Fruit fly (Drosophila melanogaster) whole organism, prepupa: ENCODE results near the gene CG33090.
A peak's percentile ranks its signal among the peaks of the same experiment; 100 is the strongest.

Experiments used
- CG11294 ChIP-seq: fragments of 200-800 bp; sonication (Bioruptor generic); IDR thresholded peaks from 2 replicates; pipeline ENCODE4 v1.3.6; 2022; ENCODE audit warnings: missing biosample characterization, missing genetic modification characterization
- CG11762 ChIP-seq: fragments of 200-800 bp; sonication (Bioruptor generic); optimal IDR thresholded peaks from 3 replicates; lab custom pipeline; 2016; ENCODE audit warnings: missing biosample characterization, missing genetic modification characterization; ENCODE audit not compliant: insufficient read depth
- CG11902 ChIP-seq: fragments of 200-800 bp; sonication (Bioruptor generic); optimal IDR thresholded peaks from 3 replicates; lab custom pipeline; 2016; ENCODE audit warnings: missing biosample characterization, missing genetic modification characterization
- CG15336 ChIP-seq: fragments of 200-800 bp; sonication (Bioruptor generic); IDR thresholded peaks from 2 replicates; pipeline ENCODE4 v1.3.6; 2022; ENCODE audit warnings: missing biosample characterization, missing genetic modification characterization
- CG1621 ChIP-seq: fragments of 200-800 bp; sonication (Bioruptor generic); optimal IDR thresholded peaks from 3 replicates; lab custom pipeline; 2018; ENCODE audit warnings: missing biosample characterization, mild to moderate bottlenecking, missing genetic modification characterization
- CG3032 ChIP-seq: fragments of 200-800 bp; optimal IDR thresholded peaks from 2 replicates; lab custom pipeline; 2019; ENCODE audit warnings: missing biosample characterization, mild to moderate bottlenecking, missing genetic modification characterization, moderate library complexity
- CG32006 ChIP-seq: fragments of 200-800 bp; sonication (Bioruptor generic); optimal IDR thresholded peaks from 3 replicates; lab custom pipeline; 2017; ENCODE audit warnings: missing biosample characterization, mild to moderate bottlenecking, missing genetic modification characterization
- CG3919 ChIP-seq: fragments of 200-800 bp; sonication (Bioruptor generic); optimal IDR thresholded peaks from 3 replicates; lab custom pipeline; 2016; ENCODE audit warnings: missing biosample characterization, missing genetic modification characterization
- CG4318 ChIP-seq: fragments of 200-800 bp; sonication (Bioruptor generic); optimal IDR thresholded peaks from 3 replicates; lab custom pipeline; 2017; ENCODE audit warnings: missing biosample characterization, mild to moderate bottlenecking, missing genetic modification characterization
- CG6163 ChIP-seq: fragments of 200-800 bp; sonication (Bioruptor generic); IDR thresholded peaks from 3 replicates; pipeline ENCODE4 v1.3.6; 2022; ENCODE audit warnings: missing biosample characterization, missing genetic modification characterization
- CG7368 ChIP-seq: fragments of 200-800 bp; sonication (Bioruptor generic); optimal IDR thresholded peaks from 3 replicates; lab custom pipeline; 2016; ENCODE audit warnings: missing biosample characterization, missing genetic modification characterization
- CG8119 ChIP-seq: fragments of 200-800 bp; sonication (Bioruptor generic); IDR thresholded peaks from 3 replicates; pipeline ENCODE4 v1.3.6; 2022; ENCODE audit warnings: missing biosample characterization, missing genetic modification characterization
- CG8319 ChIP-seq: fragments of 200-800 bp; sonication (Bioruptor generic); optimal IDR thresholded peaks from 3 replicates; lab custom pipeline; 2016; ENCODE audit warnings: missing biosample characterization, missing genetic modification characterization
- Eip75B ChIP-seq: fragments of 200-800 bp; sonication (Bioruptor generic); optimal IDR thresholded peaks from 3 replicates; lab custom pipeline; 2016; ENCODE audit warnings: missing biosample characterization, missing genetic modification characterization
- Eip78C ChIP-seq: fragments of 200-800 bp; sonication (Bioruptor generic); peaks from one replicate; lab custom pipeline; 2016; ENCODE audit warnings: missing biosample characterization, missing genetic modification characterization
- Eip93F ChIP-seq: fragments of 200-800 bp; sonication (Bioruptor generic); optimal IDR thresholded peaks from 2 replicates; lab custom pipeline; 2016; ENCODE audit warnings: missing biosample characterization, mild to moderate bottlenecking, missing genetic modification characterization
- Ets21C ChIP-seq: fragments of 200-800 bp; sonication (Bioruptor generic); optimal IDR thresholded peaks from 3 replicates; lab custom pipeline; 2016; ENCODE audit warnings: missing biosample characterization, missing genetic modification characterization
- Ets96B ChIP-seq: fragments of 200-800 bp; optimal IDR thresholded peaks from 2 replicates; lab custom pipeline; 2019; ENCODE audit warnings: missing biosample characterization, mild to moderate bottlenecking, missing genetic modification characterization, moderate library complexity
- Gug ChIP-seq: fragments of 200-800 bp; sonication (Bioruptor generic); IDR thresholded peaks from 2 replicates; pipeline ENCODE4 v1.3.6; 2022; ENCODE audit warnings: missing biosample characterization, missing genetic modification characterization
- Hr39 ChIP-seq: fragments of 200-800 bp; sonication (Bioruptor generic); optimal IDR thresholded peaks from 2 replicates; lab custom pipeline; 2016; ENCODE audit warnings: missing biosample characterization, missing genetic modification characterization
- Smox ChIP-seq: fragments of 200-800 bp; sonication (Bioruptor generic); optimal IDR thresholded peaks from 3 replicates; lab custom pipeline; 2016; ENCODE audit warnings: missing biosample characterization, missing genetic modification characterization
- Sox14 ChIP-seq: fragments of 200-800 bp; sonication (Bioruptor generic); optimal IDR thresholded peaks from 3 replicates; lab custom pipeline; 2016; ENCODE audit warnings: missing biosample characterization, missing genetic modification characterization
- Sox15 ChIP-seq: fragments of 200-800 bp; sonication (Bioruptor generic); optimal IDR thresholded peaks from 3 replicates; lab custom pipeline; 2016; ENCODE audit warnings: missing biosample characterization, missing genetic modification characterization
- acj6 ChIP-seq: fragments of 200-800 bp; sonication (Bioruptor generic); optimal IDR thresholded peaks from 3 replicates; lab custom pipeline; 2016; ENCODE audit warnings: missing biosample characterization, missing genetic modification characterization
- cyc ChIP-seq: fragments of 200-800 bp; sonication (Bioruptor generic); optimal IDR thresholded peaks from 3 replicates; lab custom pipeline; 2016; ENCODE audit warnings: missing biosample characterization, missing genetic modification characterization
- dsx ChIP-seq: fragments of 200-800 bp; optimal IDR thresholded peaks from 3 replicates; lab custom pipeline; 2019; ENCODE audit warnings: missing biosample characterization, mild to moderate bottlenecking, missing genetic modification characterization, moderate library complexity; ENCODE audit not compliant: poor library complexity, severe bottlenecking
- eg ChIP-seq: fragments of 200-800 bp; sonication (Bioruptor generic); IDR thresholded peaks from 3 replicates; pipeline ENCODE4 v1.3.6; 2022; ENCODE audit warnings: missing biosample characterization, missing genetic modification characterization
- fkh ChIP-seq: fragments of 200-800 bp; sonication (Bioruptor generic); optimal IDR thresholded peaks from 3 replicates; lab custom pipeline; 2017; ENCODE audit warnings: missing biosample characterization, mild to moderate bottlenecking, missing genetic modification characterization, moderate library complexity
- net ChIP-seq: fragments of 200-800 bp; sonication (Bioruptor generic); optimal IDR thresholded peaks from 3 replicates; lab custom pipeline; 2016; ENCODE audit warnings: missing biosample characterization, missing genetic modification characterization
- ss ChIP-seq, 2 experiments: fragments of 200-800 bp; sonication (Bioruptor generic); optimal IDR thresholded peaks; 2 replicates in 1 of 2; 3 replicates in 1 of 2; lab custom pipeline; 2017 to 2018; ENCODE audit warnings: mild to moderate bottlenecking in 2 of 2, missing biosample characterization in 2 of 2, missing genetic modification characterization in 2 of 2, moderate library complexity in 1 of 2
- svp ChIP-seq: fragments of 200-800 bp; sonication (Bioruptor generic); peaks from one replicate; lab custom pipeline; 2016; ENCODE audit warnings: missing biosample characterization, missing genetic modification characterization
- topi ChIP-seq: fragments of 200-800 bp; sonication (Bioruptor generic); optimal IDR thresholded peaks from 3 replicates; lab custom pipeline; 2016; ENCODE audit warnings: missing biosample characterization, missing genetic modification characterization
- vri ChIP-seq: fragments of 200-800 bp; sonication (Bioruptor generic); optimal IDR thresholded peaks from 3 replicates; lab custom pipeline; 2016; ENCODE audit warnings: missing biosample characterization, mild to moderate bottlenecking, missing genetic modification characterization

The CG33090 gene

dm6 chr2L:14333965-14334364 lies at the start of gene CG33090:
Gene CG33090, plus strand, starts transcription at chr2L:14334158.
- 0 out of 3 replicates have a peak, but pooled peaks have one; percentile 13 for TF ChIP-seq eg
- TF ChIP-seq CG8319 (GFP tag; lab: Kevin White, UChicago): no peak
- TF ChIP-seq, all 60 proteins: peak for 1

dm6 chr2L:14284636-14285035 lies 49.3 kb upstream of the CG33090 start:
- TF ChIP-seq Ets21C (GFP tag; lab: Kevin White, UChicago): no peak
- peak; percentile 2 for TF ChIP-seq fkh
- no peak for TF ChIP-seq CG32006 (GFP tag; lab: Kevin White, UChicago)

- TF ChIP-seq cyc (GFP tag; lab: Kevin White, UChicago) (no peak), ss (GFP tag; optimal IDR thresholded peaks at IDR 0.05; lab: Kevin White, UChicago) (no peak), CG15336 (no peak), topi (no peak), net (GFP tag; lab: Kevin White, UChicago) (no peak), Eip75B (GFP tag; lab: Kevin White, UChicago) (no peak), CG4318 (GFP tag; lab: Kevin White, UChicago) (no peak), CG8319 (GFP tag; lab: Kevin White, UChicago) (no peak), CG11902 (GFP tag; lab: Kevin White, UChicago) (no peak), Sox14 (no peak), Ets96B (no peak), CG6163 (GFP tag; lab: Robert Waterston, UW) (no peak), Smox (GFP tag; lab: Kevin White, UChicago) (no peak), dsx (GFP tag; lab: Kevin White, UChicago) (no peak), CG1621 (tag; lab: Kevin White, UChicago) (no peak), Gug (no peak), eg (no peak), CG8119 (GFP tag; lab: Robert Waterston, UW) (no peak), Hr39 (GFP tag; lab: Kevin White, UChicago) (no peak), Eip93F (GFP tag; lab: Kevin White, UChicago) (no peak)
These were observed 46.1 kb upstream of the CG33090 start for dm6 chr2L:14287907-14288306.

dm6 chr2L:14292721-14293120 lies 41.2 kb upstream of the CG33090 start:
- TF ChIP-seq svp (GFP tag; lab: Kevin White, UChicago) (peak; percentile 31), eg (0 out of 3 replicates have a peak, but pooled peaks have one; percentile 8), CG11762 (GFP tag; lab: Kevin White, UChicago) (no peak)

- no peak for TF ChIP-seq CG7368 (GFP tag; lab: Kevin White, UChicago)
- no peak for TF ChIP-seq dsx (GFP tag; lab: Kevin White, UChicago)
- TF ChIP-seq ss (GFP tag; optimal IDR thresholded peaks at IDR 0.05; lab: Kevin White, UChicago): no peak
- no peak for TF ChIP-seq CG15336
- no peak for TF ChIP-seq Eip78C (GFP tag; lab: Kevin White, UChicago)
- TF ChIP-seq CG11762 (GFP tag; lab: Kevin White, UChicago): no peak
- no peak for TF ChIP-seq vri (GFP tag; lab: Kevin White, UChicago)
- TF ChIP-seq Sox15 (GFP tag; lab: Kevin White, UChicago): no peak
- no peak for TF ChIP-seq Ets96B
- no peak for TF ChIP-seq acj6 (GFP tag; lab: Kevin White, UChicago)
- TF ChIP-seq CG3919: no peak
- no peak for TF ChIP-seq net (GFP tag; lab: Kevin White, UChicago)
- TF ChIP-seq CG3032: no peak
- TF ChIP-seq CG11294 (GFP tag; lab: Robert Waterston, UW): no peak
These were observed 40.0 kb upstream of the CG33090 start for dm6 chr2L:14293917-14294316.
